Worm (Caenorhabditis elegans): ENCODE data around the gene btb-16.

- TF ChIP-seq ztf-4 (tag; optimal IDR thresholded peaks at IDR 0.05) = no peak
- TF ChIP-seq nhr-23 (tag; optimal IDR thresholded peaks at IDR 0.05) = no peak
- TF ChIP-seq unc-39 (tag; optimal IDR thresholded peaks at IDR 0.05) = no peak
- TF ChIP-seq nhr-11 (tag; optimal IDR thresholded peaks at IDR 0.05) = no peak
- no peak for TF ChIP-seq lsy-2 (tag; optimal IDR thresholded peaks at IDR 0.05)
- TF ChIP-seq unc-62 (GFP tag; optimal IDR thresholded peaks at IDR 0.05) = no peak
- no peak for TF ChIP-seq nhr-12 (tag; optimal IDR thresholded peaks at IDR 0.05)
- no peak for TF ChIP-seq snpc-4 (tag; optimal IDR thresholded peaks at IDR 0.05)
- no peak for TF ChIP-seq skn-1 (tag; optimal IDR thresholded peaks at IDR 0.05)
- TF ChIP-seq blmp-1 (tag; optimal IDR thresholded peaks at IDR 0.05; ENCODE audit: insufficient read depth) = no peak
- TF ChIP-seq mdl-1 (tag; optimal IDR thresholded peaks at IDR 0.05) = no peak
- TF ChIP-seq unc-55 (GFP tag; optimal IDR thresholded peaks at IDR 0.05) = no peak
- TF ChIP-seq ztf-11 (tag; optimal IDR thresholded peaks at IDR 0.05) = no peak
- TF ChIP-seq ZK546.5 (tag; optimal IDR thresholded peaks at IDR 0.05) = no peak
Observed at ce11 chrII:3318839-3319238, 22.2 kb downstream of the btb-16 start.

Data from whole organism, L2 larva.